Fruit fly (Drosophila melanogaster): ENCODE measurements around the gene CG12213.
A peak's percentile ranks its signal among the peaks of the same experiment; 100 is the strongest.

The CG12213 gene

DNA sequence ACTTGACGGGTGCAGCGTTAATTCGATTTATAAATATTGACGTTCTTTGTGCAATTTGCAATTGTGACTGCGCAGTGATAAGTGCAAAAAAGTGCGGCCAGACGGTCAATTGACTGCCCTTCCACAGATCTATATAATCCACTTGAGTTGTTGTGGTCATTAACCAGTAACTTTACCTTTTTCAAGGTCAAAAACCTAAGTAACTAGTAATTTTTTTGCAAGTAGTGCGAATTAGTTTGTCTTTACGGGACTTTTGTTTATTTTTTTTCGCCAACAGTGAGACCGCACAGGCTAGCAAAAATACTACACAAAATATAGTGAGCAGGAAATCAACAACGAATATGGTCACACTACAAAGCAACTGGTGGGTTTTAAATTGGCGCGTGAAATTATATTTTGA lies 7.1 kb upstream of the CG12213 start, which contains the start of gene Tango9 (continued):
- TF ChIP-seq CG12236 (GFP tag; optimal IDR thresholded peaks at IDR 0.05): no peak
- no peak for TF ChIP-seq CG18764 (GFP tag; optimal IDR thresholded peaks at IDR 0.05)
- TF ChIP-seq CG11696 (GFP tag; IDR thresholded peaks at IDR 0.05): no peak
- TF ChIP-seq oc (tag; optimal IDR thresholded peaks at IDR 0.05): no peak
- TF ChIP-seq wek (GFP tag; optimal IDR thresholded peaks at IDR 0.05): no peak
- TF ChIP-seq ewg (GFP tag; optimal IDR thresholded peaks at IDR 0.05): peak; percentile 88
- no peak for TF ChIP-seq CG1529 (GFP tag; optimal IDR thresholded peaks at IDR 0.05)
- TF ChIP-seq cwo (GFP tag; optimal IDR thresholded peaks at IDR 0.05): no peak
- no peak for TF ChIP-seq Rx (GFP tag; IDR thresholded peaks at IDR 0.05)
- no peak for TF ChIP-seq CG1832 (GFP tag; optimal IDR thresholded peaks at IDR 0.05)
- TF ChIP-seq sens-2 (GFP tag; IDR thresholded peaks at IDR 0.05): no peak
- TF ChIP-seq B-H2 (GFP tag; optimal IDR thresholded peaks at IDR 0.05): peak; percentile 23
- TF ChIP-seq yki (optimal IDR thresholded peaks at IDR 0.05): no peak
- TF ChIP-seq CG9437 (GFP tag; optimal IDR thresholded peaks at IDR 0.05): no peak
- TF ChIP-seq CG7987 (GFP tag; optimal IDR thresholded peaks at IDR 0.05): no peak
- TF ChIP-seq CG17385 (GFP tag; optimal IDR thresholded peaks at IDR 0.05): peak; percentile 17
- no peak for TF ChIP-seq GATAe (GFP tag; conservative IDR thresholded peaks at IDR 0.05)
- no peak for TF ChIP-seq Scr (GFP tag; IDR thresholded peaks at IDR 0.05; ENCODE audit: partially characterized antibody)
- TF ChIP-seq disco-r (GFP tag; optimal IDR thresholded peaks at IDR 0.05): no peak
- TF ChIP-seq CG4820 (GFP tag; optimal IDR thresholded peaks at IDR 0.05): no peak
- TF ChIP-seq dati (GFP tag; IDR thresholded peaks at IDR 0.05): no peak
- TF ChIP-seq repo (GFP tag; optimal IDR thresholded peaks at IDR 0.05): no peak
- no peak for TF ChIP-seq CG11695 (GFP tag; IDR thresholded peaks at IDR 0.05)
- TF ChIP-seq Spps (tag; optimal IDR thresholded peaks at IDR 0.05): no peak
- TF ChIP-seq Aef1 (GFP tag; IDR thresholded peaks at IDR 0.05): no peak
- no peak for TF ChIP-seq CG7556 (GFP tag; optimal IDR thresholded peaks at IDR 0.05)
- TF ChIP-seq CG15514 (GFP tag; optimal IDR thresholded peaks at IDR 0.05): peak; percentile 62
- peak; percentile 21 for TF ChIP-seq CG17829 (tag; optimal IDR thresholded peaks at IDR 0.05)
- TF ChIP-seq Dll (GFP tag; IDR thresholded peaks at IDR 0.05; ENCODE audit: partially characterized antibody): no peak
- TF ChIP-seq CG32532 (GFP tag; IDR thresholded peaks at IDR 0.05): no peak
- no peak for TF ChIP-seq CG3726 (GFP tag; IDR thresholded peaks at IDR 0.05)
- TF ChIP-seq CG31224 (GFP tag; IDR thresholded peaks at IDR 0.05): no peak
- TF ChIP-seq CG8765 (GFP tag; IDR thresholded peaks at IDR 0.05): no peak
- TF ChIP-seq cato (GFP tag; optimal IDR thresholded peaks at IDR 0.05; ENCODE audit: borderline replicate concordance): no peak
- TF ChIP-seq prd (optimal IDR thresholded peaks at IDR 0.05): no peak
- TF ChIP-seq prd (GFP tag; IDR thresholded peaks at IDR 0.05): no peak
- no peak for TF ChIP-seq corto (GFP tag; optimal IDR thresholded peaks at IDR 0.05)
- TF ChIP-seq CG12744 (GFP tag; optimal IDR thresholded peaks at IDR 0.05): no peak
- no peak for TF ChIP-seq CG6254 (GFP tag; optimal IDR thresholded peaks at IDR 0.05)
- TF ChIP-seq ash1 (GFP tag; optimal IDR thresholded peaks at IDR 0.05): no peak
- TF ChIP-seq CG8281 (tag; optimal IDR thresholded peaks at IDR 0.05): no peak
- TF ChIP-seq CG10267 (tag; optimal IDR thresholded peaks at IDR 0.05): peak; percentile 39
- TF ChIP-seq rib (GFP tag; IDR thresholded peaks at IDR 0.05): peak; percentile 45; the same call in 1 of the 2 replicates
- TF ChIP-seq CG4360 (GFP tag; IDR thresholded peaks at IDR 0.05): no peak
- TF ChIP-seq eyg (GFP tag; optimal IDR thresholded peaks at IDR 0.05): no peak
- TF ChIP-seq Six4 (GFP tag; optimal IDR thresholded peaks at IDR 0.05): no peak
- TF ChIP-seq CG8359 (GFP tag; optimal IDR thresholded peaks at IDR 0.05; ENCODE audit: borderline replicate concordance): no peak
- TF ChIP-seq Mes4 (GFP tag; optimal IDR thresholded peaks at IDR 0.05): no peak
- TF ChIP-seq eve (GFP tag; optimal IDR thresholded peaks at IDR 0.05): no peak
- TF ChIP-seq crc (GFP tag; optimal IDR thresholded peaks at IDR 0.05): no peak
- no peak for TF ChIP-seq caup (GFP tag; optimal IDR thresholded peaks at IDR 0.05; ENCODE audit: severe bottlenecking)
- TF ChIP-seq CG9932 (GFP tag; IDR thresholded peaks at IDR 0.05): no peak
